Fruit fly (Drosophila melanogaster) whole organism, embryonic: ENCODE measurements around the gene Spt7.

Source experiments
- CG10147 ChIP-seq: fragments of 200-800 bp; sonication (Bioruptor generic); optimal IDR thresholded peaks from 2 replicates; lab custom pipeline; 2019; ENCODE audit warnings: missing biosample characterization, mild to moderate bottlenecking, missing genetic modification characterization, moderate library complexity
- CG30431 ChIP-seq: fragments of 200-800 bp; sonication (Bioruptor generic); optimal IDR thresholded peaks from 2 replicates; lab custom pipeline; 2017; ENCODE audit warnings: missing biosample characterization, missing genetic modification characterization
- CG4617 ChIP-seq: fragments of 200-800 bp; sonication (Bioruptor generic); optimal IDR thresholded peaks from 3 replicates; lab custom pipeline; 2016; ENCODE audit warnings: missing biosample characterization, missing genetic modification characterization, borderline replicate concordance
- Gsc ChIP-seq: fragments of 200-800 bp; sonication (Bioruptor generic); IDR thresholded peaks from 2 replicates; pipeline ENCODE4 v1.3.6; 2022; ENCODE audit warnings: missing biosample characterization, missing genetic modification characterization
- Neu2 ChIP-seq: fragments of 200-800 bp; sonication (Bioruptor generic); optimal IDR thresholded peaks from 3 replicates; lab custom pipeline; 2016; ENCODE audit warnings: missing biosample characterization, missing genetic modification characterization, borderline replicate concordance
- Rx ChIP-seq: fragments of 200-800 bp; sonication (Bioruptor generic); IDR thresholded peaks from 2 replicates; pipeline ENCODE4 v1.3.6; 2022; ENCODE audit warnings: missing biosample characterization, missing genetic modification characterization
- fd102C ChIP-seq: fragments of 200-800 bp; sonication (Bioruptor generic); optimal IDR thresholded peaks from 2 replicates; lab custom pipeline; 2018; ENCODE audit warnings: missing biosample characterization, mild to moderate bottlenecking, missing genetic modification characterization, moderate library complexity

dm6 chrX:17836420-17836932, 13.8 kb upstream of the Spt7 start:
- TF ChIP-seq CG30431 = no peak
- TF ChIP-seq fd102C (GFP tag; lab: Kevin White, UChicago) = no peak
- TF ChIP-seq Gsc (GFP tag; lab: Robert Waterston, UW) = no peak
- no peak for TF ChIP-seq Neu2 (GFP tag; lab: Kevin White, UChicago)
- TF ChIP-seq Rx (GFP tag; lab: Robert Waterston, UW) = no peak
- no peak for TF ChIP-seq CG10147 (GFP tag; lab: Kevin White, UChicago)
- TF ChIP-seq CG4617 (GFP tag; lab: Kevin White, UChicago) = no peak
